Fruit fly (Drosophila melanogaster) whole organism, embryonic: ENCODE results near the gene zen.

ENCODE experiments used
- Abd-B ChIP-seq: fragments of 200-800 bp; sonication (Bioruptor generic); optimal IDR thresholded peaks from 2 replicates; lab custom pipeline; 2018; ENCODE audit warnings: missing biosample characterization, mild to moderate bottlenecking, missing genetic modification characterization, moderate library complexity
- Awh ChIP-seq: fragments of 200-800 bp; sonication (Bioruptor generic); IDR thresholded peaks from 2 replicates; pipeline ENCODE4, ENCODE4 v1.3.6; 2022; ENCODE audit warnings: missing biosample characterization, missing genetic modification characterization
- Bdp1 ChIP-seq: fragments of 200-800 bp; sonication (Bioruptor generic); optimal IDR thresholded peaks from 3 replicates; lab custom pipeline; 2016; ENCODE audit warnings: missing biosample characterization, missing genetic modification characterization
- CG10959 ChIP-seq: fragments of 200-800 bp; sonication (Bioruptor generic); IDR thresholded peaks from 2 replicates; pipeline ENCODE4 v1.3.6; 2022; ENCODE audit warnings: missing biosample characterization, missing genetic modification characterization
- CG11085 ChIP-seq: fragments of 200-800 bp; sonication (Bioruptor generic); IDR thresholded peaks from 2 replicates; pipeline ENCODE4 v1.3.6; 2022; ENCODE audit warnings: missing biosample characterization, missing genetic modification characterization
- CG11696 ChIP-seq: fragments of 200-800 bp; sonication (Bioruptor generic); IDR thresholded peaks from 2 replicates; pipeline ENCODE4 v1.3.6; 2022; ENCODE audit warnings: missing biosample characterization, missing genetic modification characterization
- CG1233 ChIP-seq: fragments of 200-800 bp; sonication (Bioruptor generic); optimal IDR thresholded peaks from 4 replicates; lab custom pipeline; 2018; ENCODE audit warnings: missing biosample characterization, mild to moderate bottlenecking, missing genetic modification characterization
- CG13775 ChIP-seq: fragments of 200-800 bp; sonication (Bioruptor generic); optimal IDR thresholded peaks from 3 replicates; lab custom pipeline; 2017; ENCODE audit warnings: missing biosample characterization, mild to moderate bottlenecking, missing genetic modification characterization
- CG1602 ChIP-seq: fragments of 200-800 bp; sonication (Bioruptor generic); optimal IDR thresholded peaks from 3 replicates; lab custom pipeline; 2016; ENCODE audit warnings: missing biosample characterization, missing genetic modification characterization
- CG16815 ChIP-seq: fragments of 200-800 bp; sonication (Bioruptor generic); optimal IDR thresholded peaks from 3 replicates; lab custom pipeline; 2017; ENCODE audit warnings: missing biosample characterization, mild to moderate bottlenecking, missing genetic modification characterization
- CG16863 ChIP-seq: fragments of 200-800 bp; sonication (Bioruptor generic); optimal IDR thresholded peaks from 3 replicates; lab custom pipeline; 2016; ENCODE audit warnings: missing biosample characterization, missing genetic modification characterization
- CG18011 ChIP-seq: fragments of 200-800 bp; sonication (Bioruptor generic); optimal IDR thresholded peaks from 2 replicates; lab custom pipeline; 2017; ENCODE audit warnings: missing biosample characterization, missing genetic modification characterization, mild to moderate bottlenecking, moderate library complexity, missing genotype
- CG1832 ChIP-seq: fragments of 200-800 bp; sonication (Bioruptor generic); optimal IDR thresholded peaks from 2 replicates; lab custom pipeline; 2017; ENCODE audit warnings: missing biosample characterization, mild to moderate bottlenecking, missing genetic modification characterization, inconsistent platforms
- CG31388 ChIP-seq: fragments of 200-800 bp; sonication (Bioruptor generic); optimal IDR thresholded peaks from 2 replicates; lab custom pipeline; 2016; ENCODE audit warnings: missing biosample characterization, missing genetic modification characterization
- CG32767 ChIP-seq: fragments of 200-800 bp; sonication (Bioruptor generic); IDR thresholded peaks from 2 replicates; pipeline ENCODE4 v1.3.6; 2022; ENCODE audit warnings: missing biosample characterization, missing genetic modification characterization
- CG34422 ChIP-seq: fragments of 200-800 bp; sonication (Bioruptor generic); IDR thresholded peaks from 3 replicates; pipeline ENCODE4 v1.3.6; 2022; ENCODE audit warnings: missing biosample characterization, missing genetic modification characterization
- CG43689 ChIP-seq: fragments of 200-800 bp; sonication (Bioruptor generic); IDR thresholded peaks from 2 replicates; pipeline ENCODE4 v1.3.6; 2022; ENCODE audit warnings: missing biosample characterization, missing genetic modification characterization
- CG6654 ChIP-seq: fragments of 200-800 bp; sonication (Bioruptor generic); optimal IDR thresholded peaks from 2 replicates; lab custom pipeline; 2017; ENCODE audit warnings: missing biosample characterization, mild to moderate bottlenecking, missing genetic modification characterization
- CG6854 ChIP-seq: fragments of 200-800 bp; sonication (Bioruptor generic); optimal IDR thresholded peaks from 3 replicates; lab custom pipeline; 2017; ENCODE audit warnings: missing biosample characterization, mild to moderate bottlenecking, missing genetic modification characterization
- CG7839 ChIP-seq: fragments of 200-800 bp; sonication (Bioruptor generic); optimal IDR thresholded peaks from 3 replicates; lab custom pipeline; 2018; ENCODE audit warnings: missing biosample characterization, mild to moderate bottlenecking, missing genetic modification characterization, moderate library complexity
- Camta ChIP-seq: fragments of 200-800 bp; sonication (Bioruptor generic); optimal IDR thresholded peaks from 2 replicates; lab custom pipeline; 2016; ENCODE audit warnings: missing biosample characterization, missing genetic modification characterization
- CoRest ChIP-seq: fragments of 200-800 bp; sonication (Bioruptor generic); optimal IDR thresholded peaks from 3 replicates; lab custom pipeline; 2018; ENCODE audit warnings: missing biosample characterization, mild to moderate bottlenecking, missing genetic modification characterization, moderate library complexity
- Dp ChIP-seq: fragments of 200-800 bp; sonication (Bioruptor generic); optimal IDR thresholded peaks from 2 replicates; lab custom pipeline; 2018; ENCODE audit warnings: missing biosample characterization, mild to moderate bottlenecking, missing genetic modification characterization, moderate library complexity
- Drgx ChIP-seq: fragments of 200-800 bp; sonication (Bioruptor generic); IDR thresholded peaks from 2 replicates; pipeline ENCODE4 v1.3.6; 2022; ENCODE audit warnings: missing biosample characterization, missing genetic modification characterization
- Ets97D ChIP-seq: fragments of 200-800 bp; sonication (Bioruptor generic); optimal IDR thresholded peaks from 3 replicates; lab custom pipeline; 2016; ENCODE audit warnings: missing biosample characterization, missing genetic modification characterization
- HLH3B ChIP-seq: fragments of 200-800 bp; sonication (Bioruptor generic); IDR thresholded peaks from 2 replicates; pipeline ENCODE4 v1.3.6; 2022; ENCODE audit warnings: missing biosample characterization, missing genetic modification characterization
- HLH4C ChIP-seq: fragments of 200-800 bp; sonication (Bioruptor generic); IDR thresholded peaks from 3 replicates; pipeline ENCODE4 v1.3.6; 2022; ENCODE audit warnings: missing biosample characterization, missing genetic modification characterization; ENCODE audit not compliant: partially characterized antibody
- HmgD ChIP-seq: fragments of 200-800 bp; sonication (Bioruptor generic); optimal IDR thresholded peaks from 3 replicates; lab custom pipeline; 2016; ENCODE audit warnings: missing biosample characterization, missing genetic modification characterization
- Hr78 ChIP-seq, 2 experiments: fragments of 200-800 bp in 1 of 2; fragments of >200 bp in 1 of 2; sonication (Bioruptor generic) in 1 of 2; optimal IDR thresholded peaks; 2 replicates each; lab custom pipeline; 2017 to 2019; ENCODE audit warnings: missing biosample characterization in 2 of 2, missing genetic modification characterization in 2 of 2, mild to moderate bottlenecking in 1 of 2, moderate library complexity in 1 of 2
- Opbp ChIP-seq: fragments of 200-800 bp; sonication (Bioruptor generic); IDR thresholded peaks from 3 replicates; pipeline ENCODE4 v1.3.6; 2022; ENCODE audit warnings: missing biosample characterization, missing genetic modification characterization; ENCODE audit not compliant: partially characterized antibody
- Usf ChIP-seq: fragments of 200-800 bp; sonication (Bioruptor generic); optimal IDR thresholded peaks from 2 replicates; lab custom pipeline; 2017; ENCODE audit warnings: missing genotype, missing biosample characterization, missing genetic modification characterization
- Vsx1 ChIP-seq: fragments of 200-800 bp; sonication (Bioruptor generic); optimal IDR thresholded peaks from 2 replicates; lab custom pipeline; 2017; ENCODE audit warnings: missing biosample characterization, mild to moderate bottlenecking, missing genetic modification characterization, missing genetic modification reagents
- YL-1 ChIP-seq: fragments of 200-800 bp; sonication (Bioruptor generic); optimal IDR thresholded peaks from 3 replicates; lab custom pipeline; 2017; ENCODE audit warnings: missing biosample characterization, mild to moderate bottlenecking, missing genetic modification characterization
- ab ChIP-seq: fragments of 200-800 bp; sonication (Bioruptor generic); optimal IDR thresholded peaks from 2 replicates; lab custom pipeline; 2016; ENCODE audit warnings: missing biosample characterization, missing genetic modification characterization
- abd-A ChIP-seq: fragments of 200-800 bp; sonication (Bioruptor generic); optimal IDR thresholded peaks from 3 replicates; lab custom pipeline; 2019; ENCODE audit warnings: missing biosample characterization, mild to moderate bottlenecking, missing genetic modification characterization, moderate library complexity
- ash1 ChIP-seq: fragments of 200-800 bp; sonication (Bioruptor generic); optimal IDR thresholded peaks from 2 replicates; lab custom pipeline; 2018; ENCODE audit warnings: missing biosample characterization, mild to moderate bottlenecking, missing genetic modification characterization
- bcd ChIP-seq: fragments of 200-800 bp; sonication (Bioruptor generic); optimal IDR thresholded peaks from 2 replicates; lab custom pipeline; 2017; ENCODE audit warnings: missing biosample characterization, mild to moderate bottlenecking, missing genetic modification characterization
- ci ChIP-seq: fragments of 200-800 bp; sonication (Bioruptor generic); IDR thresholded peaks from 3 replicates; pipeline ENCODE4 v1.3.6; 2022; ENCODE audit warnings: missing biosample characterization, missing genetic modification characterization
- eve ChIP-seq, 2 experiments: fragments of >200 bp; optimal IDR thresholded peaks; 2 replicates each; lab custom pipeline; 2017; ENCODE audit warnings: missing biosample characterization in 2 of 2, missing genetic modification characterization in 2 of 2
- fu2 ChIP-seq: fragments of 200-800 bp; sonication (Bioruptor generic); optimal IDR thresholded peaks from 2 replicates; lab custom pipeline; 2016; ENCODE audit warnings: missing biosample characterization, missing genetic modification characterization
- knrl ChIP-seq: fragments of 200-800 bp; sonication (Bioruptor generic); IDR thresholded peaks from 3 replicates; pipeline ENCODE4 v1.3.6; 2022; ENCODE audit warnings: missing biosample characterization, missing genetic modification characterization; ENCODE audit not compliant: partially characterized antibody
- luna ChIP-seq: fragments of 200-800 bp; sonication (Bioruptor generic); optimal IDR thresholded peaks from 2 replicates; lab custom pipeline; 2016; ENCODE audit warnings: missing biosample characterization, missing genetic modification characterization
- org-1 ChIP-seq: fragments of 200-800 bp; sonication (Bioruptor generic); optimal IDR thresholded peaks from 2 replicates; lab custom pipeline; 2017; ENCODE audit warnings: missing biosample characterization, missing genetic modification characterization
- p53 ChIP-seq: fragments of 200-800 bp; sonication (Bioruptor generic); optimal IDR thresholded peaks from 2 replicates; lab custom pipeline; 2016; ENCODE audit warnings: missing biosample characterization, missing genetic modification characterization
- pan ChIP-seq, 4 experiments: fragments of >200 bp in 3 of 4; fragments of 200-800 bp in 1 of 4; sonication (Bioruptor generic) in 1 of 4; optimal IDR thresholded peaks in 3 of 4; IDR thresholded peaks in 1 of 4; 2 replicates each; pipeline versions ENCODE4 v1.3.6 to Lab custom; 2017 to 2022; ENCODE audit warnings: missing biosample characterization in 2 of 4, missing genetic modification characterization in 2 of 4, mixed read lengths in 1 of 4
- scrt ChIP-seq: fragments of 200-800 bp; sonication (Bioruptor generic); optimal IDR thresholded peaks from 2 replicates; lab custom pipeline; 2018; ENCODE audit warnings: missing biosample characterization, mild to moderate bottlenecking, missing genetic modification characterization, moderate library complexity
- tin ChIP-seq: fragments of 200-800 bp; sonication (Bioruptor generic); optimal IDR thresholded peaks from 3 replicates; lab custom pipeline; 2016; ENCODE audit warnings: missing biosample characterization, missing genetic modification characterization
- tx ChIP-seq: fragments of 200-800 bp; sonication (Bioruptor generic); optimal IDR thresholded peaks from 2 replicates; lab custom pipeline; 2016; ENCODE audit warnings: missing biosample characterization, missing genetic modification characterization
- vvl ChIP-seq: fragments of 200-800 bp; sonication (Bioruptor generic); IDR thresholded peaks from 2 replicates; pipeline ENCODE4 v1.3.6; 2022; ENCODE audit warnings: missing biosample characterization, missing genetic modification characterization
- wdn ChIP-seq: fragments of 200-800 bp; sonication (Bioruptor generic); IDR thresholded peaks from 2 replicates; pipeline ENCODE4 v1.3.6; 2022; ENCODE audit warnings: missing biosample characterization, missing genetic modification characterization
- wor ChIP-seq: fragments of 200-800 bp; sonication (Bioruptor generic); IDR thresholded peaks from 2 replicates; pipeline ENCODE4 v1.3.6; 2022; ENCODE audit warnings: missing biosample characterization, missing genetic modification characterization
- zfh1 ChIP-seq: fragments of 200-800 bp; sonication (Bioruptor generic); IDR thresholded peaks from 3 replicates; pipeline ENCODE4 v1.3.6; 2022; ENCODE audit warnings: missing biosample characterization, missing genetic modification characterization

The zen gene

dm6 chr3R:6768256-6768655 is 14.3 kb upstream of the zen start (continued):
- TF ChIP-seq pan (optimal IDR thresholded peaks at IDR 0.05; lab: Kevin White, UChicago) (no peak), pan (GFP tag; optimal IDR thresholded peaks at IDR 0.05 in 1 of 2, IDR thresholded peaks at IDR 0.05 in 1 of 2) (no peak), wor (GFP tag; lab: Robert Waterston, UW) (no peak), CG1602 (GFP tag; lab: Kevin White, UChicago) (no peak), CG7839 (no peak), HmgD (peak; percentile 24), ab (GFP tag; lab: Kevin White, UChicago) (no peak), Drgx (GFP tag; lab: Robert Waterston, UW) (no peak), YL-1 (GFP tag; lab: Kevin White, UChicago) (no peak), CG16815 (GFP tag; lab: Kevin White, UChicago) (no peak), Abd-B (GFP tag; lab: Kevin White, UChicago) (no peak), abd-A (tag; lab: Kevin White, UChicago) (no peak), CG18011 (no peak), eve (GFP tag; optimal IDR thresholded peaks at IDR 0.05; lab: Kevin White, UChicago) (no peak), wdn (GFP tag; lab: Robert Waterston, UW) (no peak), fu2 (GFP tag; lab: Kevin White, UChicago) (no peak), vvl (GFP tag; lab: Robert Waterston, UW) (peak; percentile 56), ash1 (no peak), Ets97D (GFP tag; lab: Kevin White, UChicago) (peak; percentile 44), luna (GFP tag; lab: Kevin White, UChicago) (no peak), bcd (GFP tag; lab: Kevin White, UChicago) (no peak), Usf (GFP tag; lab: Kevin White, UChicago) (no peak), p53 (peak; percentile 56), CG34422 (GFP tag; lab: Robert Waterston, UW) (no peak), Hr78 (GFP tag; optimal IDR thresholded peaks at IDR 0.05; lab: Kevin White, UChicago) (peak in 1 of 2 experiments; percentile 4), tin (GFP tag; lab: Kevin White, UChicago) (no peak), scrt (no peak), HLH3B (GFP tag; lab: Robert Waterston, UW) (no peak), Opbp (peak; percentile 52; the same call in 1 of the 3 replicates), CG6854 (GFP tag; lab: Kevin White, UChicago) (no peak), HLH4C (GFP tag; lab: Robert Waterston, UW) (no peak), CG6654 (GFP tag; lab: Kevin White, UChicago) (no peak), CG43689 (GFP tag; lab: Robert Waterston, UW) (no peak), CG11696 (GFP tag; lab: Robert Waterston, UW) (no peak), CG10959 (no peak), CG1832 (GFP tag; lab: Kevin White, UChicago) (no peak), Vsx1 (GFP tag; lab: Kevin White, UChicago) (peak; percentile 5), CG11085 (GFP tag; lab: Robert Waterston, UW) (no peak), CoRest (peak; percentile 18), Bdp1 (GFP tag; lab: Kevin White, UChicago) (no peak), Awh (GFP tag; lab: Robert Waterston, UW) (no peak), knrl (GFP tag; lab: Robert Waterston, UW) (no peak), CG1233 (GFP tag; lab: Kevin White, UChicago) (no peak), CG32767 (GFP tag; lab: Robert Waterston, UW) (no peak), ci (GFP tag; lab: Robert Waterston, UW) (no peak), tx (GFP tag; lab: Kevin White, UChicago) (no peak), Camta (GFP tag; lab: Kevin White, UChicago) (no peak), zfh1 (GFP tag; lab: Robert Waterston, UW) (no peak), CG16863 (GFP tag; lab: Kevin White, UChicago) (no peak), org-1 (GFP tag; lab: Kevin White, UChicago) (no peak), Dp (GFP tag; lab: Kevin White, UChicago) (peak; percentile 87), CG13775 (GFP tag; lab: Kevin White, UChicago) (no peak), CG31388 (no peak)
